Fruit fly (Drosophila melanogaster): ENCODE results near the gene CAH4.

DNA sequence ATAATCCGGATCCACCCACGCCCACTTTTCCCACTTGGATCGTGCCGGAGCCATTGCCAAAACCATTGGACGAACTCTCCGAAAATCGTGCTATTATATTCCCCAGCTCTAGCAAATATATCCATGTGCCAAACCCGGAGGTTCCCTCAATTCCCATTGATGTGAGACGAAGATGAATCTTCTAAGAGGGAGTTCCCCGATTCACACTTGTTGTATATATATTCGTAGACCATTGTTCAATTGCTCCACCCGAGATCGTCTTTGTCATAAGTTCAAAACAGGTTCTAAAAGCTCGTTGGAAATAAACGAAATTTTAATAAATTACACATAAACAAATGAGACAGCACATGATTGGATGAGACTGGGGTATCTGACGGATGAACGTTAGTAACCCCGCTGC, 6.5 kb upstream of the CAH4 start:
- TF ChIP-seq CTCF (optimal IDR thresholded peaks at IDR 0.05) (no peak), CG8478 (optimal IDR thresholded peaks at IDR 0.05) (no peak)
